Worm (Caenorhabditis elegans): ENCODE data around the gene acs-17.

ce11 chrX:5930822-5931221 lies 13.5 kb downstream of the acs-17 start, which contains the start of gene egl-6:
- TF ChIP-seq cog-1 (tag; optimal IDR thresholded peaks at IDR 0.05), result no peak
- TF ChIP-seq ztf-29 (GFP tag; IDR thresholded peaks at IDR 0.05), result no peak
- TF ChIP-seq tab-1 (GFP tag; IDR thresholded peaks at IDR 0.05), result no peak
- TF ChIP-seq T22C8.4 (GFP tag; IDR thresholded peaks at IDR 0.05), result no peak
- TF ChIP-seq ztf-23 (GFP tag; IDR thresholded peaks at IDR 0.05), result no peak
- no peak for TF ChIP-seq med-1 (GFP tag; optimal IDR thresholded peaks at IDR 0.05; ENCODE audit: insufficient read depth)
- TF ChIP-seq flt-1 (GFP tag; IDR thresholded peaks at IDR 0.05), result no peak
- no peak for TF ChIP-seq klf-2 (GFP tag; conservative IDR thresholded peaks at IDR 0.05)

All from whole organism, midembryonic.